Worm (Caenorhabditis elegans): ENCODE results near the gene C55C3.7.

DNA sequence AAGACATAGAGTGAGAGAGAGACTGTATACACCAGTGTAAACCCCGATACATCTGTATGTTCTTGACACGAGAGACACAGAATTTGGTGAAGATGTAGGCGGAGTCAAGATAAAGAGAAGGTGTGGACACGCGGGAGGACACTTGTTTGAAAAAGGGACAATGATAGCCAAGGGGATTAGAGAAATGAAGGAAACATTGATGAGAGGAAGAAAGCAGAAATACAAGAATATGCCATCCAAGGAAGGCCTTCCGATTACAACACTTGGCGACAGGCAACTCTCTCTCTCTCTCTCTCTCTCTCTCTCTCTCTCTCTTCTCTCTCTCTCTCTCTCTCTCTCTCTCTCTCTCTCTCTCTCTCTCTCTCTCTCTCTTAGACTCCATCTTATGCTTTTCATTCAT lies 24.2 kb upstream of the C55C3.7 start:
- no peak for TF ChIP-seq dve-1 (tag; optimal IDR thresholded peaks at IDR 0.05)
- no peak for TF ChIP-seq pha-2 (tag; optimal IDR thresholded peaks at IDR 0.05)
- no peak for TF ChIP-seq pqm-1 (tag; optimal IDR thresholded peaks at IDR 0.05)
- TF ChIP-seq ama-1 (optimal IDR thresholded peaks at IDR 0.05), result no peak
- no peak for TF ChIP-seq K02D7.2 (tag; optimal IDR thresholded peaks at IDR 0.05)
- no peak for TF ChIP-seq hlh-30 (tag; optimal IDR thresholded peaks at IDR 0.05; ENCODE audit: insufficient read depth)
- TF ChIP-seq nhr-11 (tag; optimal IDR thresholded peaks at IDR 0.05), result no peak
- TF ChIP-seq rnt-1 (tag; optimal IDR thresholded peaks at IDR 0.05), result no peak
- TF ChIP-seq sox-2 (GFP tag; IDR thresholded peaks at IDR 0.05), result no peak
- TF ChIP-seq pat-9 (tag; optimal IDR thresholded peaks at IDR 0.05), result no peak
- no peak for TF ChIP-seq pax-1 (tag; optimal IDR thresholded peaks at IDR 0.05)
- no peak for TF ChIP-seq Y22D7AL.16 (tag; optimal IDR thresholded peaks at IDR 0.05)
